Worm (Caenorhabditis elegans): ENCODE measurements around the gene Y51H4A.935.

Y51H4A.935 gene

ce11 chrIV:16498031-16498442 lies 9.0 kb downstream of the Y51H4A.935 start (continued):
- peak; percentile 4 for TF ChIP-seq unc-62 (GFP tag; optimal IDR thresholded peaks at IDR 0.05)
- no peak for TF ChIP-seq ztf-11 (tag; optimal IDR thresholded peaks at IDR 0.05)
- no peak for TF ChIP-seq blmp-1 (tag; optimal IDR thresholded peaks at IDR 0.05; ENCODE audit: insufficient read depth)
- no peak for TF ChIP-seq gmeb-1 (tag; optimal IDR thresholded peaks at IDR 0.05)
- no peak for TF ChIP-seq nhr-237 (tag; optimal IDR thresholded peaks at IDR 0.05)
- TF ChIP-seq nhr-11 (tag; optimal IDR thresholded peaks at IDR 0.05) = no peak
- no peak for TF ChIP-seq nhr-77 (tag; optimal IDR thresholded peaks at IDR 0.05)
- no peak for TF ChIP-seq lin-39 (tag; optimal IDR thresholded peaks at IDR 0.05)
- TF ChIP-seq aly-2 (tag; optimal IDR thresholded peaks at IDR 0.05) = no peak
- peak; percentile 42 for TF ChIP-seq unc-55 (GFP tag; optimal IDR thresholded peaks at IDR 0.05)
- peak; percentile 66 for TF ChIP-seq nhr-6 (tag; optimal IDR thresholded peaks at IDR 0.05)
- peak; percentile 31 for TF ChIP-seq egl-27 (tag; optimal IDR thresholded peaks at IDR 0.05)
- peak in 1 of 2 experiments; percentile 9 for TF ChIP-seq mdl-1 (tag; optimal IDR thresholded peaks at IDR 0.05)
- no peak for TF ChIP-seq nhr-23 (tag; optimal IDR thresholded peaks at IDR 0.05)
- no peak for TF ChIP-seq snpc-4 (tag; optimal IDR thresholded peaks at IDR 0.05)
- TF ChIP-seq ceh-82 (tag; optimal IDR thresholded peaks at IDR 0.05) = no peak

ce11 chrIV:16496491-16496890 lies 10.5 kb downstream of the Y51H4A.935 start:
- TF ChIP-seq C34F6.9 (tag; optimal IDR thresholded peaks at IDR 0.05) = peak; percentile 37
- TF ChIP-seq nhr-129 (tag; optimal IDR thresholded peaks at IDR 0.05) = peak; percentile 76
- TF ChIP-seq egl-27 (tag; optimal IDR thresholded peaks at IDR 0.05) = no peak
- TF ChIP-seq sem-4 (tag; optimal IDR thresholded peaks at IDR 0.05) = peak; percentile 1
- TF ChIP-seq sma-9 (GFP tag; optimal IDR thresholded peaks at IDR 0.05) = peak; percentile 64
- TF ChIP-seq sma-9 (tag; optimal IDR thresholded peaks at IDR 0.05) = no peak

- TF ChIP-seq nhr-129 (tag; optimal IDR thresholded peaks at IDR 0.05) (no peak), aly-2 (tag; optimal IDR thresholded peaks at IDR 0.05) (no peak), elt-1 (tag; optimal IDR thresholded peaks at IDR 0.05) (no peak), nhr-25 (tag; optimal IDR thresholded peaks at IDR 0.05) (no peak), nhr-237 (tag; optimal IDR thresholded peaks at IDR 0.05) (no peak), fos-1 (tag; optimal IDR thresholded peaks at IDR 0.05) (no peak), skn-1 (tag; optimal IDR thresholded peaks at IDR 0.05) (no peak)
Observed at ce11 chrIV:16494007-16494406, 13.0 kb downstream of the Y51H4A.935 start.

- TF ChIP-seq sma-3 (GFP tag; optimal IDR thresholded peaks at IDR 0.05) (no peak), nhr-10 (tag; optimal IDR thresholded peaks at IDR 0.05) (no peak), ama-1 (optimal IDR thresholded peaks at IDR 0.05) (no peak), crh-2 (tag; optimal IDR thresholded peaks at IDR 0.05) (no peak), sma-9 (GFP tag; optimal IDR thresholded peaks at IDR 0.05) (no peak), sma-9 (tag; optimal IDR thresholded peaks at IDR 0.05) (no peak), elt-1 (tag; optimal IDR thresholded peaks at IDR 0.05) (no peak), blmp-1 (tag; optimal IDR thresholded peaks at IDR 0.05; ENCODE audit: insufficient read depth) (no peak), nhr-237 (tag; optimal IDR thresholded peaks at IDR 0.05) (no peak), unc-55 (GFP tag; optimal IDR thresholded peaks at IDR 0.05) (no peak), fos-1 (tag; optimal IDR thresholded peaks at IDR 0.05) (no peak), ztf-1 (GFP tag; conservative IDR thresholded peaks at IDR 0.05) (no peak), zag-1 (tag; optimal IDR thresholded peaks at IDR 0.05) (no peak), ceh-16 (tag; optimal IDR thresholded peaks at IDR 0.05) (no peak)
Observed at ce11 chrIV:16492937-16493336, 14.1 kb downstream of the Y51H4A.935 start.

ce11 chrIV:16492327-16492726 lies 14.7 kb downstream of the Y51H4A.935 start:
- TF ChIP-seq snpc-4 (tag; optimal IDR thresholded peaks at IDR 0.05) (peak; percentile 52), nhr-77 (tag; optimal IDR thresholded peaks at IDR 0.05) (no peak), nhr-129 (tag; optimal IDR thresholded peaks at IDR 0.05) (peak; percentile 92), unc-55 (GFP tag; optimal IDR thresholded peaks at IDR 0.05) (peak; percentile 88), C34F6.9 (tag; optimal IDR thresholded peaks at IDR 0.05) (peak; percentile 87), sma-9 (GFP tag; optimal IDR thresholded peaks at IDR 0.05) (peak; percentile 90), sma-9 (tag; optimal IDR thresholded peaks at IDR 0.05) (no peak), nhr-21 (tag; optimal IDR thresholded peaks at IDR 0.05) (peak; percentile 84), mbf-1 (tag; optimal IDR thresholded peaks at IDR 0.05) (no peak), egl-27 (tag; optimal IDR thresholded peaks at IDR 0.05) (peak; percentile 83), ceh-82 (tag; optimal IDR thresholded peaks at IDR 0.05) (peak; percentile 82), nhr-11 (tag; optimal IDR thresholded peaks at IDR 0.05) (no peak), fos-1 (tag; optimal IDR thresholded peaks at IDR 0.05) (peak; percentile 84), crh-2 (tag; optimal IDR thresholded peaks at IDR 0.05) (peak; percentile 81), F13H6.1 (tag; optimal IDR thresholded peaks at IDR 0.05) (peak; percentile 94), elt-1 (tag; optimal IDR thresholded peaks at IDR 0.05) (no peak), nhr-10 (tag; optimal IDR thresholded peaks at IDR 0.05) (peak; percentile 23), elt-3 (tag; optimal IDR thresholded peaks at IDR 0.05) (no peak), ztf-1 (GFP tag; conservative IDR thresholded peaks at IDR 0.05) (0 out of 2 replicates have a peak, but pooled peaks have one; percentile 48), nhr-25 (tag; optimal IDR thresholded peaks at IDR 0.05) (peak; percentile 85), aly-2 (tag; optimal IDR thresholded peaks at IDR 0.05) (no peak), ztf-4 (tag; optimal IDR thresholded peaks at IDR 0.05) (peak; percentile 82), unc-62 (GFP tag; optimal IDR thresholded peaks at IDR 0.05) (no peak), R02D3.7 (tag; optimal IDR thresholded peaks at IDR 0.05) (no peak), nhr-6 (tag; optimal IDR thresholded peaks at IDR 0.05) (peak; percentile 67), skn-1 (tag; optimal IDR thresholded peaks at IDR 0.05) (peak; percentile 42), zag-1 (tag; optimal IDR thresholded peaks at IDR 0.05) (peak; percentile 89), lsy-2 (tag; optimal IDR thresholded peaks at IDR 0.05) (peak; percentile 22 to 83), sem-4 (tag; optimal IDR thresholded peaks at IDR 0.05) (peak; percentile 84), Y55F3AM.14 (GFP tag; optimal IDR thresholded peaks at IDR 0.05) (peak; percentile 28), gmeb-1 (tag; optimal IDR thresholded peaks at IDR 0.05) (peak; percentile 69), ceh-16 (tag; optimal IDR thresholded peaks at IDR 0.05) (no peak), mab-5 (tag; optimal IDR thresholded peaks at IDR 0.05) (peak; percentile 77), sma-3 (GFP tag; optimal IDR thresholded peaks at IDR 0.05) (peak; percentile 92), lin-39 (tag; optimal IDR thresholded peaks at IDR 0.05) (no peak)
